Comparison of ENCODE assay signal across 7 worm cellular contexts in genomic region chrV:14177657-14178129, ce11.
TF ChIP-seq lines count a peak whose summit lies in the region.

Gene ceh-74 (plus strand): TSS chrV:14178079.

TF ChIP-seq in whole organism, L1 larva, 84 proteins besides CTCF, POLR2A, EP300 and RAD21:
- TF ChIP-seq efl-1 (optimal IDR thresholded peaks at IDR 0.05; lab: Kevin White, UChicago) = peak; percentile 36 to 44
- TF ChIP-seq efl-1 (GFP tag; optimal IDR thresholded peaks at IDR 0.05 in 1 of 2; lab: Kevin White, UChicago) = no peak
- peak; percentile 16 for TF ChIP-seq unc-86 (tag; optimal IDR thresholded peaks at IDR 0.05; lab: Kevin White, UChicago)
- no peak for TF ChIP-seq sptf-1 (tag; optimal IDR thresholded peaks at IDR 0.05; lab: Kevin White, UChicago)
- peak; percentile 12 for TF ChIP-seq swsn-7 (tag; optimal IDR thresholded peaks at IDR 0.05; lab: Kevin White, UChicago)
- TF ChIP-seq nhr-85 (tag; lab: Kevin White, UChicago) = peak; percentile 28
- TF ChIP-seq lin-14 (GFP tag; optimal IDR thresholded peaks at IDR 0.05; lab: Kevin White, UChicago) = peak; percentile 61
- TF ChIP-seq ceh-88 (GFP tag; IDR thresholded peaks at IDR 0.05; lab: Robert Waterston, UW) = no peak
- TF ChIP-seq pax-3 (tag; optimal IDR thresholded peaks at IDR 0.05; lab: Kevin White, UChicago) = no peak
- peak; percentile 42 for TF ChIP-seq mep-1 (tag; optimal IDR thresholded peaks at IDR 0.05; lab: Kevin White, UChicago)
- TF ChIP-seq lin-35 (GFP tag; optimal IDR thresholded peaks at IDR 0.05; lab: Kevin White, UChicago) = peak in 1 of 2 experiments; percentile 31
TF ChIP-seq in whole organism, L1 larva: peak in this region for 7.

TF ChIP-seq in whole organism, L2 larva, 48 proteins besides CTCF, POLR2A, EP300 and RAD21:
- peak; percentile 7 for TF ChIP-seq sma-9 (GFP tag; optimal IDR thresholded peaks at IDR 0.05; lab: Kevin White, UChicago)
- no peak for TF ChIP-seq sma-9 (tag; optimal IDR thresholded peaks at IDR 0.05; lab: Kevin White, UChicago)
- TF ChIP-seq blmp-1 (tag; optimal IDR thresholded peaks at IDR 0.05; lab: Kevin White, UChicago; ENCODE audit: insufficient read depth) = no peak
- TF ChIP-seq C34F6.9 (tag; optimal IDR thresholded peaks at IDR 0.05; lab: Kevin White, UChicago) = peak; percentile 61
- TF ChIP-seq nhr-129 (tag; optimal IDR thresholded peaks at IDR 0.05; lab: Kevin White, UChicago) = peak; percentile 50
- TF ChIP-seq nhr-77 (tag; optimal IDR thresholded peaks at IDR 0.05; lab: Kevin White, UChicago) = no peak
- no peak for TF ChIP-seq lin-11 (tag; optimal IDR thresholded peaks at IDR 0.05; lab: Kevin White, UChicago)
- TF ChIP-seq alr-1 (tag; optimal IDR thresholded peaks at IDR 0.05; lab: Kevin White, UChicago) = no peak
- TF ChIP-seq nhr-12 (tag; optimal IDR thresholded peaks at IDR 0.05; lab: Kevin White, UChicago) = no peak
- no peak for TF ChIP-seq egl-27 (tag; optimal IDR thresholded peaks at IDR 0.05; lab: Kevin White, UChicago)
- peak; percentile 16 for TF ChIP-seq F13H6.1 (tag; optimal IDR thresholded peaks at IDR 0.05; lab: Kevin White, UChicago)
TF ChIP-seq in whole organism, L2 larva: peak in this region for 4.

TF ChIP-seq in whole organism, L3 larva, 47 proteins besides CTCF, POLR2A, EP300 and RAD21:
- peak; percentile 26 for TF ChIP-seq pha-4 (tag; optimal IDR thresholded peaks at IDR 0.05; lab: Kevin White, UChicago)
- no peak for TF ChIP-seq mml-1 (tag; optimal IDR thresholded peaks at IDR 0.05; lab: Kevin White, UChicago)
- peak; percentile 8 for TF ChIP-seq nhr-43 (tag; optimal IDR thresholded peaks at IDR 0.05; lab: Kevin White, UChicago; ENCODE audit: poor library complexity, severe bottlenecking)
- TF ChIP-seq lin-15B (tag; optimal IDR thresholded peaks at IDR 0.05; lab: Kevin White, UChicago) = peak; percentile 4
- peak; percentile 21 for TF ChIP-seq nfya-1 (tag; optimal IDR thresholded peaks at IDR 0.05; lab: Kevin White, UChicago; ENCODE audit: insufficient read depth)

TF ChIP-seq in whole organism, L4 larva, 104 proteins besides CTCF, POLR2A, EP300 and RAD21:
- TF ChIP-seq hmg-1.1 (GFP tag; IDR thresholded peaks at IDR 0.05; lab: Robert Waterston, UW) (peak; percentile 57), tag-97 (GFP tag; IDR thresholded peaks at IDR 0.05; lab: Robert Waterston, UW) (no peak), hlh-11 (tag; optimal IDR thresholded peaks at IDR 0.05; lab: Kevin White, UChicago) (peak; percentile 9), rbr-2 (tag; optimal IDR thresholded peaks at IDR 0.05; lab: Kevin White, UChicago) (no peak), madf-9 (GFP tag; conservative IDR thresholded peaks at IDR 0.05; lab: Robert Waterston, UW) (no peak), fkh-10 (GFP tag; optimal IDR thresholded peaks at IDR 0.05; lab: Kevin White, UChicago) (no peak), dpl-1 (GFP tag; optimal IDR thresholded peaks at IDR 0.05; lab: Kevin White, UChicago) (peak; percentile 10), aha-1 (tag; lab: Kevin White, UChicago) (peak; percentile 93)
TF ChIP-seq in whole organism, L4 larva: peak in this region for 4.

TF ChIP-seq in whole organism, late embryonic, 69 proteins besides CTCF, POLR2A, EP300 and RAD21:
- TF ChIP-seq ref-2 (tag; optimal IDR thresholded peaks at IDR 0.05; lab: Kevin White, UChicago) (peak; percentile 37), pros-1 (tag; optimal IDR thresholded peaks at IDR 0.05; lab: Kevin White, UChicago) (peak; percentile 57), unc-55 (GFP tag; optimal IDR thresholded peaks at IDR 0.05; lab: Kevin White, UChicago) (peak; percentile 43), ceh-9 (tag; optimal IDR thresholded peaks at IDR 0.05; lab: Kevin White, UChicago) (no peak), nfya-1 (tag; optimal IDR thresholded peaks at IDR 0.05; lab: Kevin White, UChicago) (peak; percentile 45), pax-1 (tag; optimal IDR thresholded peaks at IDR 0.05; lab: Kevin White, UChicago) (no peak)

TF ChIP-seq in whole organism, mixed stage, embryonic, 35 proteins besides CTCF, POLR2A, EP300 and RAD21:
- TF ChIP-seq ceh-39 (tag; optimal IDR thresholded peaks at IDR 0.05; lab: Kevin White, UChicago) (no peak), mep-1 (tag; optimal IDR thresholded peaks at IDR 0.05; lab: Kevin White, UChicago) (peak; percentile 32)
TF ChIP-seq in whole organism, mixed stage, embryonic: peak in this region for 1.

TF ChIP-seq in whole organism, young adult, 124 proteins besides CTCF, POLR2A, EP300 and RAD21:
- peak; percentile 58 for TF ChIP-seq hmg-1.2 (GFP tag; IDR thresholded peaks at IDR 0.05; lab: Robert Waterston, UW)
- TF ChIP-seq T07F8.4 (tag; optimal IDR thresholded peaks at IDR 0.05; lab: Kevin White, UChicago) = no peak
- no peak for TF ChIP-seq D2030.7 (GFP tag; IDR thresholded peaks at IDR 0.05; lab: Robert Waterston, UW)
